Worm (Caenorhabditis elegans) whole organism, L4 larva: ENCODE results near the gene M03C11.1.

Experiments used
- F26F4.8 ChIP-seq: fragments of 200-800 bp; sonication (Bioruptor generic); conservative IDR thresholded peaks from 2 replicates; pipeline ENCODE4 v1.3.6; 2022; ENCODE audit warnings: missing genetic modification characterization, missing compliant biosample characterization
- ZK337.2 ChIP-seq: fragments of 200-800 bp; sonication (Bioruptor generic); IDR thresholded peaks from 2 replicates; pipeline ENCODE4 v1.3.6; 2022; ENCODE audit warnings: missing genetic modification reagents, missing genetic modification characterization, missing compliant biosample characterization
- ZK546.5 ChIP-seq, 2 experiments: sonication (generic microtip); optimal IDR thresholded peaks; 2 replicates each; lab custom pipeline; 2017; ENCODE audit warnings: missing biosample characterization in 2 of 2, missing genetic modification characterization in 2 of 2
- aha-1 ChIP-seq: fragments of 150-350 bp; peaks from one replicate; lab custom pipeline; 2014; ENCODE audit warnings: missing biosample characterization, missing genetic modification characterization
- egl-27 ChIP-seq: sonication (generic microtip); optimal IDR thresholded peaks from 3 replicates; lab custom pipeline; 2017; ENCODE audit warnings: missing biosample characterization, missing genetic modification reagents, missing genetic modification characterization
- lin-38 ChIP-seq: fragments of 200-800 bp; sonication (Bioruptor generic); IDR thresholded peaks from 2 replicates; pipeline ENCODE4 v1.3.6; 2022; ENCODE audit warnings: missing genetic modification reagents, missing genetic modification characterization, missing compliant biosample characterization
- mdl-1 ChIP-seq, 2 experiments: fragments of 150-350 bp in 1 of 2; sonication (generic microtip) in 1 of 2; optimal IDR thresholded peaks; 2 replicates each; lab custom pipeline; 2014 to 2017; ENCODE audit warnings: missing biosample characterization in 2 of 2, missing genetic modification characterization in 2 of 2
- nhr-28 ChIP-seq: fragments of 150-350 bp; optimal IDR thresholded peaks from 2 replicates; lab custom pipeline; 2014; ENCODE audit warnings: missing biosample characterization, missing genetic modification characterization
- nhr-77 ChIP-seq: fragments of 150-350 bp; optimal IDR thresholded peaks from 2 replicates; lab custom pipeline; 2014; ENCODE audit warnings: missing biosample characterization, missing genetic modification characterization
- unc-62 ChIP-seq, 3 experiments: fragments of 150-350 bp in 1 of 3; sonication (generic microtip); optimal IDR thresholded peaks in 2 of 3; peaks in 1 of 3; 1 replicate in 1 of 3; 2 replicates in 2 of 3; lab custom pipeline; 2014 to 2017; ENCODE audit warnings: missing biosample characterization in 3 of 3, missing genetic modification characterization in 3 of 3, missing genetic modification reagents in 3 of 3, missing genotype in 1 of 3
- ztf-11 ChIP-seq: fragments of 150-350 bp; optimal IDR thresholded peaks from 2 replicates; lab custom pipeline; 2014; ENCODE audit warnings: missing biosample characterization, missing genetic modification characterization

DNA sequence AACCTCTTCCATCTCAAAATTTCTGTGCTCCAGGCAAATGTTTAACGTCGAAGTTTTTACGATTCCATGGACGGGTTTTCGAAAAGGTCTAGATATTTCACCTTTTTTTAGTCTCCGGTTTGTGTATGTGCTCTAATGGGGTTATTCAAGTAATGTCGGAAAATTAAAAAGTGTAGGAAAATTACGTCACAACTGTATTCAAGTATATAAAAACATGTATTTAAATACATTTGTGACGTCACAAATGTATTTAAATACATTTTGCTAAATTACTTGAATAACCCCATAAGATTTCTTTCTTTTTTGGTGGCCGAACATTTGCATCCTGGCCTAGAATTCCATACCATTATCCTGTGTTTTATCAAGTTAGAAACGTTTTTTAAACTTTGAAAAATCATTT is 34.4 kb downstream of the M03C11.1 start:
- TF ChIP-seq ztf-11 (tag; lab: Kevin White, UChicago) = no peak
- no peak for TF ChIP-seq nhr-28 (tag; lab: Kevin White, UChicago)
- TF ChIP-seq egl-27 (tag; lab: Kevin White, UChicago) = no peak
- TF ChIP-seq unc-62 (GFP tag; optimal IDR thresholded peaks at IDR 0.05 in 1 of 2; lab: Kevin White, UChicago) = no peak
- no peak for TF ChIP-seq unc-62 (tag; optimal IDR thresholded peaks at IDR 0.05; lab: Kevin White, UChicago)
- TF ChIP-seq aha-1 = no peak
- no peak for TF ChIP-seq nhr-77
- TF ChIP-seq ZK546.5 (tag; optimal IDR thresholded peaks at IDR 0.05; lab: Kevin White, UChicago) = no peak
- no peak for TF ChIP-seq F26F4.8 (GFP tag; lab: Robert Waterston, UW)
- no peak for TF ChIP-seq ZK337.2
- no peak for TF ChIP-seq mdl-1 (tag; optimal IDR thresholded peaks at IDR 0.05; lab: Kevin White, UChicago)
- TF ChIP-seq lin-38 = no peak
